Fruit fly (Drosophila melanogaster) Kc167 (cell line): ENCODE measurements around the gene CG42300.

Source experiments
- Myc ChIP-seq: fragments of >200 bp; optimal IDR thresholded peaks from 2 replicates; lab custom pipeline; 2017; ENCODE audit warnings: missing external identifiers
- Sin3A ChIP-seq: fragments of >200 bp; optimal IDR thresholded peaks from 2 replicates; lab custom pipeline; 2018; ENCODE audit warnings: missing external identifiers
- h ChIP-seq: fragments of >200 bp; optimal IDR thresholded peaks from 3 replicates; lab custom pipeline; 2018; ENCODE audit warnings: missing external identifiers
- psq ChIP-seq: fragments of >200 bp; optimal IDR thresholded peaks from 2 replicates; lab custom pipeline; 2017; ENCODE audit warnings: missing external identifiers

- TF ChIP-seq h (lab: Kevin White, UChicago) = no peak
- no peak for TF ChIP-seq psq (lab: Kevin White, UChicago)
- TF ChIP-seq Myc (lab: Kevin White, UChicago) = no peak
- no peak for TF ChIP-seq Sin3A (lab: Kevin White, UChicago)
Observed at dm6 chrX:15583842-15584441, 28.1 kb upstream of the CG42300 start.
